Fruit fly (Drosophila melanogaster) Kc167 (cell line): ENCODE data around the gene Glyat.

Source experiments
- Myc ChIP-seq: fragments of >200 bp; optimal IDR thresholded peaks from 2 replicates; lab custom pipeline; 2017; ENCODE audit warnings: missing external identifiers
- h ChIP-seq: fragments of >200 bp; optimal IDR thresholded peaks from 3 replicates; lab custom pipeline; 2018; ENCODE audit warnings: missing external identifiers
- insv ChIP-seq: fragments of >200 bp; optimal IDR thresholded peaks from 3 replicates; lab custom pipeline; 2018; ENCODE audit warnings: missing external identifiers
- psq ChIP-seq: fragments of >200 bp; optimal IDR thresholded peaks from 2 replicates; lab custom pipeline; 2017; ENCODE audit warnings: missing external identifiers

DNA sequence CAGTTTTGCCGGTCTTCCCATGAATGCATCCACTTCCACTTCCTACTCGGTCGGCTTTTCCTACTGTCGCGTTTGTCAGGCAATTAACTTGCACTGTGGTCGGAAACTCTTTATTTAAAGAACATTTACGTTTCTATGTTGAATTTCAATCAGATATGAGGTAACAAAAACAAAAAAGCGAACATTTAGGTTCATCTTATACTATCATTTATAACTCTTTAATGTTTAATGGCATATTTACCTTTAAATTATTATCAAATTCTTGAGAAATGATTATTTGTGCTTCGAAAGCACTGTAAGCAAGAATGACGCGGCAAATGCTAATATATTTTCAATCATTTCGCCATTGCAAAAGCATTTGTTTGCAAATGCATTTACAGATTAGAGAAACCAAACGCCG is 23.3 kb upstream of the Glyat start:
- no peak for TF ChIP-seq psq
- TF ChIP-seq Myc (lab: Kevin White, UChicago), result no peak
- no peak for TF ChIP-seq h (lab: Kevin White, UChicago)
- no peak for TF ChIP-seq insv (lab: Kevin White, UChicago)
